Worm (Caenorhabditis elegans): Measurements from ENCODE around the gene C31H1.2.

Gene C31H1.2

DNA sequence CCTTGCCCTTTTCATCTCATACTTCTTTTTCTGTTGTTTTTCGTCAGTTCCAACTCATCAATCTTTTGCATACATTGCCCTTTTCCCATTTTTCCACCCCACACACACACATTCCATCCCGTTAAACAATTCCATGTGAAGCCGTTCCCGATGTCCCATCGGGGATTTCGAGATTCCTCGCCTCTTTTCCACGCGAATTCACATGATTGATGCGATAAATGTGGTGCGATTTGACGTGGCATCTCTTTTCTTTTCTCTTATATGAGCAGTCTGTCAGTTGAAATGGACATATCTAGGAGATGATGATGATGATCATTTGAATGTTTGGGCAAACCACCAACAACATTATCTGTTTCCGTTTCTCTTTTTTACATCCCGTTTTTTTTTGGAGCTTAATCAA lies 43.1 kb downstream of the C31H1.2 start:
- TF ChIP-seq ceh-45 (GFP tag; IDR thresholded peaks at IDR 0.05): no peak
- peak; percentile 16 for TF ChIP-seq unc-55 (GFP tag; optimal IDR thresholded peaks at IDR 0.05)
- TF ChIP-seq Y22D7AL.16 (tag; optimal IDR thresholded peaks at IDR 0.05): no peak

DNA sequence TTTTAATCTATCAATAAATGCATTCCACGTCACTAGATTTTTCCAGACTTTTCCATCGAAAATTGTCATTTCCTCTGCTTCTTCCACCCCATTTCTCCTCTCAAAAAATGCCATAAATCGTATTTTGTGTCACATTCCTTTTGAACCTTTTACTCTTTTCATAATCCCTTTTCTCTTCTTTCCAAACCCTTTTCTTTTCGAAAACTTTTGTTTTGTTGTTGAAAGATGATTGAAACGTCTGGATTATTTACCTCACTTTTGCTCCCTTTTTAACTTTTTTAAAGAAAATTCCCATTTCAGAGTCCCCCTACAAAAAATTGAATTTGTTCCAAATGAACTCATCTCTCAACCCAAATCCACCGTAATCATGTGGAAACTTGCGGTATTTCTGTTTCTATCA lies 48.1 kb downstream of the C31H1.2 start, which contains the start of gene C06E7.2:
TSS of gene C06E7.2 (plus strand) at position 301 of the 400 bp plus-strand sequence.
- TF ChIP-seq hlh-8 (tag; optimal IDR thresholded peaks at IDR 0.05) (no peak), hlh-6 (tag; optimal IDR thresholded peaks at IDR 0.05) (no peak), ceh-14 (tag; optimal IDR thresholded peaks at IDR 0.05) (no peak)

DNA sequence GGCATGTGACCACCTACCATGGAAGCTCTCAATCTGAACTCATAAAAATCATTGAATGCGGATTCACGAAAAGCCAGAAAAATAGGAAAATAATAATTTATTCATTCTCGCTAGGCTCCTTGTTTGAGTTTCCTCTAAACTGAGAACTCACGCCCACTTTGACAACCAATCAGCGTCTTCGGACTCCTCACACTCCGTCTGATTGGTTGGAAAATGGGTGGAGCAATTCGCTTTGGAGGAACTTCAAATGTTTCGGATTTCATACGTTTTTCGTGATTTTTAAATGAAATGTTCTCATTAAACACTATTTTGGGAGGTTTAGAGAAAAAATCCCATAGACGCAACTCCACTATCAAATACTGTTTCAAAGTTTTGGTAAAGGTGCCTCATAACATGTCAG lies 51.8 kb downstream of the C31H1.2 start:
- no peak for TF ChIP-seq hlh-15 (tag; optimal IDR thresholded peaks at IDR 0.05)
- TF ChIP-seq nfya-1 (tag; optimal IDR thresholded peaks at IDR 0.05): peak; percentile 74

Data from whole organism, late embryonic.